Fruit fly (Drosophila melanogaster) whole organism, embryonic: ENCODE measurements around the gene Reg-2.
A peak's percentile ranks its signal among the peaks of the same experiment; 100 is the strongest.

Source experiments
- Atf-2 ChIP-seq: fragments of 200-800 bp; sonication (Bioruptor generic); optimal IDR thresholded peaks from 2 replicates; lab custom pipeline; 2016; ENCODE audit warnings: missing biosample characterization, missing genetic modification characterization
- B-H2 ChIP-seq: fragments of 200-800 bp; sonication (Bioruptor generic); optimal IDR thresholded peaks from 2 replicates; lab custom pipeline; 2018; ENCODE audit warnings: missing biosample characterization, mild to moderate bottlenecking, missing genetic modification characterization
- CG11723 ChIP-seq: fragments of 200-800 bp; sonication (Bioruptor generic); optimal IDR thresholded peaks from 2 replicates; lab custom pipeline; 2017; ENCODE audit warnings: missing biosample characterization, mild to moderate bottlenecking, missing genetic modification characterization
- CG12155 ChIP-seq: fragments of 200-800 bp; sonication (Bioruptor generic); optimal IDR thresholded peaks from 3 replicates; lab custom pipeline; 2016; ENCODE audit warnings: missing biosample characterization, missing genetic modification characterization
- CG12391 ChIP-seq: fragments of 200-800 bp; sonication (Bioruptor generic); optimal IDR thresholded peaks from 3 replicates; lab custom pipeline; 2018; ENCODE audit warnings: missing biosample characterization, mild to moderate bottlenecking, missing genetic modification characterization, moderate library complexity
- CG12942 ChIP-seq: fragments of 200-800 bp; sonication (Bioruptor generic); optimal IDR thresholded peaks from 3 replicates; lab custom pipeline; 2016; ENCODE audit warnings: missing biosample characterization, missing genetic modification characterization
- CG13123 ChIP-seq: fragments of 200-800 bp; sonication (Bioruptor generic); optimal IDR thresholded peaks from 2 replicates; lab custom pipeline; 2016; ENCODE audit warnings: missing biosample characterization, missing genetic modification characterization
- CG13894 ChIP-seq: fragments of 200-800 bp; sonication (Bioruptor generic); optimal IDR thresholded peaks from 3 replicates; lab custom pipeline; 2018; ENCODE audit warnings: missing biosample characterization, mild to moderate bottlenecking, missing genetic modification characterization, moderate library complexity
- CG15073 ChIP-seq: fragments of 200-800 bp; sonication (Bioruptor generic); optimal IDR thresholded peaks from 2 replicates; lab custom pipeline; 2016; ENCODE audit warnings: missing biosample characterization, missing genetic modification characterization
- CG17385 ChIP-seq: fragments of 200-800 bp; sonication (Bioruptor generic); optimal IDR thresholded peaks from 3 replicates; lab custom pipeline; 2018; ENCODE audit warnings: missing biosample characterization, mild to moderate bottlenecking, missing genetic modification characterization
- CG18599 ChIP-seq: fragments of 200-800 bp; sonication (Bioruptor generic); optimal IDR thresholded peaks from 3 replicates; lab custom pipeline; 2017; ENCODE audit warnings: missing biosample characterization, missing genetic modification characterization, mild to moderate bottlenecking, moderate library complexity, missing genetic modification reagents
- CG30403 ChIP-seq: fragments of 200-800 bp; sonication (Bioruptor generic); optimal IDR thresholded peaks from 3 replicates; lab custom pipeline; 2016; ENCODE audit warnings: missing biosample characterization, missing genetic modification characterization
- CG43689 ChIP-seq: fragments of 200-800 bp; sonication (Bioruptor generic); IDR thresholded peaks from 2 replicates; pipeline ENCODE4 v1.3.6; 2022; ENCODE audit warnings: missing biosample characterization, missing genetic modification characterization
- CG4617 ChIP-seq: fragments of 200-800 bp; sonication (Bioruptor generic); optimal IDR thresholded peaks from 3 replicates; lab custom pipeline; 2016; ENCODE audit warnings: missing biosample characterization, missing genetic modification characterization, borderline replicate concordance
- CG4820 ChIP-seq: fragments of 200-800 bp; sonication (Bioruptor generic); optimal IDR thresholded peaks from 3 replicates; lab custom pipeline; 2016; ENCODE audit warnings: missing biosample characterization, missing genetic modification characterization
- CG5180 ChIP-seq: fragments of 200-800 bp; sonication (Bioruptor generic); optimal IDR thresholded peaks from 3 replicates; lab custom pipeline; 2017; ENCODE audit warnings: missing biosample characterization, missing genetic modification characterization, mild to moderate bottlenecking, moderate library complexity, missing genetic modification reagents
- CG6791 ChIP-seq: fragments of 200-800 bp; sonication (Bioruptor generic); IDR thresholded peaks from 3 replicates; pipeline ENCODE4 v1.3.6; 2022; ENCODE audit warnings: missing biosample characterization, missing genetic modification characterization; ENCODE audit not compliant: partially characterized antibody
- CG7556 ChIP-seq: fragments of 200-800 bp; sonication (Bioruptor generic); optimal IDR thresholded peaks from 2 replicates; lab custom pipeline; 2017; ENCODE audit warnings: missing biosample characterization, mild to moderate bottlenecking, missing genetic modification characterization
- CG7928 ChIP-seq: fragments of 200-800 bp; sonication (Bioruptor generic); optimal IDR thresholded peaks from 2 replicates; lab custom pipeline; 2017; ENCODE audit warnings: missing biosample characterization, mild to moderate bottlenecking, missing genetic modification characterization
- CG9437 ChIP-seq: fragments of 200-800 bp; sonication (Bioruptor generic); optimal IDR thresholded peaks from 2 replicates; lab custom pipeline; 2018; ENCODE audit warnings: missing biosample characterization, mild to moderate bottlenecking, missing genetic modification characterization
- CrebB ChIP-seq: fragments of 200-800 bp; sonication (Bioruptor generic); optimal IDR thresholded peaks from 3 replicates; lab custom pipeline; 2018; ENCODE audit warnings: missing biosample characterization, mild to moderate bottlenecking, missing genetic modification characterization
- E2f2 ChIP-seq: fragments of 200-800 bp; sonication (Bioruptor generic); IDR thresholded peaks from 2 replicates; pipeline ENCODE4 v1.3.6; 2022; ENCODE audit warnings: missing biosample characterization, missing genetic modification characterization
- H15 ChIP-seq: fragments of 200-800 bp; sonication (Bioruptor generic); IDR thresholded peaks from 3 replicates; pipeline ENCODE4 v1.3.6; 2022; ENCODE audit warnings: missing biosample characterization, missing genetic modification characterization
- H2.0 ChIP-seq: fragments of 200-800 bp; sonication (Bioruptor generic); IDR thresholded peaks from 2 replicates; pipeline ENCODE4 v1.3.6; 2022; ENCODE audit warnings: missing biosample characterization, missing genetic modification characterization
- HmgZ ChIP-seq: fragments of 200-800 bp; sonication (Bioruptor generic); optimal IDR thresholded peaks from 2 replicates; lab custom pipeline; 2018; ENCODE audit warnings: missing biosample characterization, mild to moderate bottlenecking, missing genetic modification characterization
- Optix ChIP-seq: fragments of 200-800 bp; sonication (Bioruptor generic); IDR thresholded peaks from 3 replicates; pipeline ENCODE4 v1.3.6; 2022; ENCODE audit warnings: missing biosample characterization, missing genetic modification characterization
- Tbp ChIP-seq: fragments of >200 bp; optimal IDR thresholded peaks from 2 replicates; lab custom pipeline; 2018; ENCODE audit warnings: missing biosample characterization, missing genetic modification characterization
- ab ChIP-seq: fragments of 200-800 bp; sonication (Bioruptor generic); optimal IDR thresholded peaks from 2 replicates; lab custom pipeline; 2016; ENCODE audit warnings: missing biosample characterization, missing genetic modification characterization
- ac ChIP-seq: fragments of 200-800 bp; sonication (Bioruptor generic); optimal IDR thresholded peaks from 3 replicates; lab custom pipeline; 2017; ENCODE audit warnings: missing biosample characterization, mild to moderate bottlenecking, missing genetic modification characterization
- bsh ChIP-seq, 2 experiments: fragments of 200-800 bp; sonication (Bioruptor generic); optimal IDR thresholded peaks; 2 replicates each; lab custom pipeline; 2017 to 2018; ENCODE audit warnings: mild to moderate bottlenecking in 2 of 2, missing biosample characterization in 2 of 2, missing genetic modification characterization in 2 of 2, moderate library complexity in 1 of 2
- chinmo ChIP-seq: fragments of 200-800 bp; sonication (Bioruptor generic); IDR thresholded peaks from 4 replicates; pipeline ENCODE4 v1.3.6; 2022; ENCODE audit warnings: missing biosample characterization, missing genetic modification characterization; ENCODE audit not compliant: partially characterized antibody
- crp ChIP-seq, 2 experiments: fragments of 200-800 bp; sonication (Bioruptor generic); optimal IDR thresholded peaks; 2 replicates in 1 of 2; 3 replicates in 1 of 2; lab custom pipeline; 2017; ENCODE audit warnings: missing biosample characterization in 2 of 2, missing genetic modification characterization in 2 of 2, mild to moderate bottlenecking in 1 of 2, moderate library complexity in 1 of 2
- danr ChIP-seq: fragments of 200-800 bp; sonication (Bioruptor generic); IDR thresholded peaks from 2 replicates; pipeline ENCODE4 v1.3.6; 2022; ENCODE audit warnings: missing biosample characterization, missing genetic modification characterization
- esg ChIP-seq: fragments of 200-800 bp; sonication (Bioruptor generic); conservative IDR thresholded peaks from 2 replicates; pipeline ENCODE4 v1.3.6; 2022; ENCODE audit warnings: missing biosample characterization, missing genetic modification characterization
- gem ChIP-seq: fragments of 200-800 bp; sonication (Bioruptor generic); optimal IDR thresholded peaks from 2 replicates; lab custom pipeline; 2019; ENCODE audit warnings: missing biosample characterization, mild to moderate bottlenecking, missing genetic modification characterization, moderate library complexity
- gsb-n ChIP-seq: fragments of 200-800 bp; sonication (Bioruptor generic); optimal IDR thresholded peaks from 3 replicates; lab custom pipeline; 2018; ENCODE audit warnings: missing biosample characterization, mild to moderate bottlenecking, missing genetic modification characterization
- her ChIP-seq: fragments of 200-800 bp; sonication (Bioruptor generic); optimal IDR thresholded peaks from 2 replicates; lab custom pipeline; 2016; ENCODE audit warnings: missing biosample characterization, missing genetic modification characterization
- jigr1 ChIP-seq: fragments of 200-800 bp; sonication (Bioruptor generic); IDR thresholded peaks from 3 replicates; pipeline ENCODE4 v1.3.6; 2022; ENCODE audit warnings: missing biosample characterization, missing genetic modification characterization
- nerfin-1 ChIP-seq: fragments of 200-800 bp; sonication (Bioruptor generic); optimal IDR thresholded peaks from 3 replicates; lab custom pipeline; 2019; ENCODE audit warnings: missing biosample characterization, mild to moderate bottlenecking, missing genetic modification characterization, moderate library complexity
- pan ChIP-seq, 4 experiments: fragments of >200 bp in 3 of 4; fragments of 200-800 bp in 1 of 4; sonication (Bioruptor generic) in 1 of 4; optimal IDR thresholded peaks in 3 of 4; IDR thresholded peaks in 1 of 4; 2 replicates each; pipeline versions ENCODE4 v1.3.6 to Lab custom; 2017 to 2022; ENCODE audit warnings: missing biosample characterization in 2 of 4, missing genetic modification characterization in 2 of 4, mixed read lengths in 1 of 4
- peb ChIP-seq: fragments of 200-800 bp; sonication (Bioruptor generic); IDR thresholded peaks from 2 replicates; pipeline ENCODE4 v1.3.6; 2022; ENCODE audit warnings: missing biosample characterization, missing genetic modification characterization
- sob ChIP-seq: fragments of 200-800 bp; sonication (Bioruptor generic); IDR thresholded peaks from 2 replicates; pipeline ENCODE4 v1.3.6; 2022; ENCODE audit warnings: missing biosample characterization, missing genetic modification characterization
- sug ChIP-seq: fragments of 200-800 bp; optimal IDR thresholded peaks from 2 replicates; lab custom pipeline; 2019; ENCODE audit warnings: missing biosample characterization, mild to moderate bottlenecking, missing genetic modification characterization, moderate library complexity
- tna ChIP-seq: fragments of 200-800 bp; sonication (Bioruptor generic); IDR thresholded peaks from 2 replicates; pipeline ENCODE4 v1.3.6; 2022; ENCODE audit warnings: missing biosample characterization, missing genetic modification characterization; ENCODE audit not compliant: partially characterized antibody
- trem ChIP-seq: fragments of 200-800 bp; optimal IDR thresholded peaks from 3 replicates; lab custom pipeline; 2019; ENCODE audit warnings: missing biosample characterization, mild to moderate bottlenecking, missing genetic modification characterization, moderate library complexity
- ttk ChIP-seq: fragments of 200-800 bp; sonication (Bioruptor generic); IDR thresholded peaks from 2 replicates; pipeline ENCODE4 v2.1.2; 2022; ENCODE audit warnings: missing biosample characterization, missing genetic modification characterization
- tup ChIP-seq: fragments of 200-800 bp; sonication (Bioruptor generic); optimal IDR thresholded peaks from 2 replicates; lab custom pipeline; 2016; ENCODE audit warnings: missing biosample characterization, mild to moderate bottlenecking, missing genetic modification characterization, moderate library complexity
- vvl ChIP-seq: fragments of 200-800 bp; sonication (Bioruptor generic); IDR thresholded peaks from 2 replicates; pipeline ENCODE4 v1.3.6; 2022; ENCODE audit warnings: missing biosample characterization, missing genetic modification characterization
- z ChIP-seq: fragments of 200-800 bp; sonication (Bioruptor generic); IDR thresholded peaks from 3 replicates; pipeline ENCODE4 v1.3.6; 2022; ENCODE audit warnings: missing biosample characterization, missing genetic modification characterization

Gene Reg-2

DNA sequence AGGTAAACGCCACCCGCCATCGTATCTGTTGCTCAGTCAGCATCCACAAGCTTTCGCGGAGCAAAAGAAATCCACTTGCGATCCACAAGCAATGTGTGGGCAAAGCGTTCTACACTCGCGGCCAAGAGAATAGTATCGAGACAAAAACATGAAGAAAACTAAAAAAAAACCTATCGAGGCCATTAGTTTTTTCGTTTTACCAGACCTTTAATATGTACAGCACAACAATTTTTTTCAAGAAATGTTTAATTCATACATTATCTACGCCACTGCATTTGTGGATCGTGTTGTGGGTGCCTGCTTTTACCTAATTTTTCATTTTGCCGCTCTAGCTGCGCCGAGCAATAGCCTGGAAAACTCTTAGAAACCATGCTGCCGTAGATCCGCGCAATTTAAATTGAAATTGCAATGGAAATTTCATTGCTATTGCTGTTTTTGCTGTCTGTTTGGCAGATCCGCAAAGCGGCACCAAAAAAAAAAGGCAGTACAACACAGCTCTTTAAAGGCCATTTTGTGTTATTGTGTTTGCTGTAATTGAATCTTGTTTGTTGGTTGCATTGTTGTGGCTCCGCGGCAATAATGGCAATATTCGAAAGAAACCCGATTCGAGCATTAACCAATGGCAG is 43.3 kb downstream of the Reg-2 start (continued):
- TF ChIP-seq nerfin-1 (tag; lab: Kevin White, UChicago) (peak; percentile 58), H2.0 (GFP tag; lab: Robert Waterston, UW) (peak; percentile 60), esg (GFP tag; lab: Robert Waterston, UW) (peak; percentile 51), Atf-2 (no peak), CG18599 (peak; percentile 40), CG13123 (GFP tag; lab: Kevin White, UChicago) (no peak), Tbp (GFP tag; lab: Kevin White, UChicago) (no peak), E2f2 (peak; percentile 46; the same call in 1 of the 2 replicates), CG30403 (peak; percentile 62), CG17385 (GFP tag; lab: Kevin White, UChicago) (peak; percentile 55), gsb-n (tag; lab: Kevin White, UChicago) (peak; percentile 39), Optix (peak; percentile 56; the same call in 1 of the 3 replicates), ttk (GFP tag; lab: Robert Waterston, UW) (peak; percentile 72), vvl (GFP tag; lab: Robert Waterston, UW) (peak; percentile 93), her (GFP tag; lab: Kevin White, UChicago) (peak; percentile 16), CG9437 (GFP tag; lab: Kevin White, UChicago) (peak; percentile 26), chinmo (no peak), CG43689 (GFP tag; lab: Robert Waterston, UW) (no peak), H15 (GFP tag; lab: Robert Waterston, UW) (peak; percentile 79), sug (no peak), jigr1 (no peak), z (GFP tag; lab: Robert Waterston, UW) (0 out of 3 replicates have a peak, but pooled peaks have one; percentile 38), CG13894 (tag; lab: Kevin White, UChicago) (no peak), CG7928 (GFP tag; lab: Kevin White, UChicago) (no peak), CG4617 (no peak), HmgZ (tag; lab: Kevin White, UChicago) (peak; percentile 16), B-H2 (no peak), CG12391 (peak; percentile 58), trem (tag; lab: Kevin White, UChicago) (no peak), danr (GFP tag; lab: Robert Waterston, UW) (no peak), CG12155 (GFP tag; lab: Kevin White, UChicago) (no peak), bsh (GFP tag; optimal IDR thresholded peaks at IDR 0.05; lab: Kevin White, UChicago) (peak in 1 of 2 experiments; percentile 78), CG7556 (GFP tag; lab: Kevin White, UChicago) (peak; percentile 48), peb (GFP tag; lab: Robert Waterston, UW) (0 out of 2 replicates have a peak, but pooled peaks have one; percentile 30), ab (GFP tag; lab: Kevin White, UChicago) (no peak), gem (tag; lab: Kevin White, UChicago) (peak; percentile 77), CG11723 (no peak), pan (optimal IDR thresholded peaks at IDR 0.05; lab: Kevin White, UChicago) (no peak), pan (GFP tag; optimal IDR thresholded peaks at IDR 0.05 in 1 of 2, IDR thresholded peaks at IDR 0.05 in 1 of 2) (peak in 1 of 2 experiments; percentile 78), CG6791 (GFP tag; lab: Robert Waterston, UW) (no peak), CG12942 (GFP tag; lab: Kevin White, UChicago) (peak; percentile 48), ac (GFP tag; lab: Kevin White, UChicago) (no peak), CG15073 (GFP tag; lab: Kevin White, UChicago) (no peak), tna (GFP tag; lab: Robert Waterston, UW) (no peak), sob (peak; percentile 74), crp (GFP tag; optimal IDR thresholded peaks at IDR 0.05; lab: Kevin White, UChicago) (no peak), CG5180 (GFP tag; lab: Kevin White, UChicago) (peak; percentile 64), tup (GFP tag; lab: Kevin White, UChicago) (no peak), CG4820 (GFP tag; lab: Kevin White, UChicago) (peak; percentile 31), CrebB (tag; lab: Kevin White, UChicago) (peak; percentile 51)
